Fruit fly (Drosophila melanogaster) whole organism, embryonic: ENCODE data around the gene CG3184.

ENCODE experiments used
- CG11695 ChIP-seq: fragments of 200-800 bp; sonication (Bioruptor generic); IDR thresholded peaks from 3 replicates; pipeline ENCODE4 v1.3.6; 2022; ENCODE audit warnings: missing biosample characterization, missing genetic modification characterization
- CG13123 ChIP-seq: fragments of 200-800 bp; sonication (Bioruptor generic); optimal IDR thresholded peaks from 2 replicates; lab custom pipeline; 2016; ENCODE audit warnings: missing biosample characterization, missing genetic modification characterization
- CG17359 ChIP-seq: fragments of 200-800 bp; sonication (Bioruptor generic); optimal IDR thresholded peaks from 3 replicates; lab custom pipeline; 2018; ENCODE audit warnings: missing biosample characterization, mild to moderate bottlenecking, missing genetic modification characterization, moderate library complexity
- CG2712 ChIP-seq: fragments of 200-800 bp; optimal IDR thresholded peaks from 3 replicates; lab custom pipeline; 2019; ENCODE audit warnings: missing biosample characterization, mild to moderate bottlenecking, missing genetic modification characterization, moderate library complexity
- Hmx ChIP-seq: fragments of 200-800 bp; sonication (Bioruptor generic); optimal IDR thresholded peaks from 2 replicates; lab custom pipeline; 2016; ENCODE audit warnings: missing biosample characterization, missing genetic modification characterization
- Sin3A ChIP-seq: fragments of >200 bp; optimal IDR thresholded peaks from 2 replicates; lab custom pipeline; 2018
- Sox100B ChIP-seq: fragments of 200-800 bp; sonication (Bioruptor generic); optimal IDR thresholded peaks from 3 replicates; lab custom pipeline; 2018; ENCODE audit warnings: missing biosample characterization, mild to moderate bottlenecking, missing genetic modification characterization
- al ChIP-seq: fragments of 200-800 bp; sonication (Bioruptor generic); IDR thresholded peaks from 2 replicates; pipeline ENCODE4 v1.3.6; 2022; ENCODE audit warnings: missing biosample characterization, missing genetic modification characterization
- cad ChIP-seq: fragments of >200 bp; optimal IDR thresholded peaks from 2 replicates; lab custom pipeline; 2017; ENCODE audit warnings: missing biosample characterization, missing genetic modification characterization
- so ChIP-seq: fragments of 200-800 bp; sonication (Bioruptor generic); IDR thresholded peaks from 3 replicates; pipeline ENCODE4 v1.3.6; 2022; ENCODE audit warnings: missing biosample characterization, missing genetic modification characterization
- stwl ChIP-seq: fragments of 200-800 bp; sonication (Bioruptor generic); optimal IDR thresholded peaks from 3 replicates; lab custom pipeline; 2018; ENCODE audit warnings: missing biosample characterization, mild to moderate bottlenecking, missing genetic modification characterization, moderate library complexity

dm6 chrX:6659919-6660318, 28.7 kb downstream of the CG3184 start:
- no peak for TF ChIP-seq al (GFP tag; lab: Robert Waterston, UW)
- no peak for TF ChIP-seq stwl (tag; lab: Kevin White, UChicago)
- TF ChIP-seq CG11695 (GFP tag; lab: Robert Waterston, UW), result no peak
- no peak for TF ChIP-seq CG2712 (tag; lab: Kevin White, UChicago)
- TF ChIP-seq CG13123 (GFP tag; lab: Kevin White, UChicago), result no peak
- no peak for TF ChIP-seq cad (GFP tag; lab: Kevin White, UChicago)
- TF ChIP-seq CG17359, result no peak
- no peak for TF ChIP-seq Sox100B (GFP tag; lab: Kevin White, UChicago)
- TF ChIP-seq so (GFP tag; lab: Robert Waterston, UW), result no peak
- TF ChIP-seq Hmx (GFP tag; lab: Kevin White, UChicago), result no peak
- no peak for TF ChIP-seq Sin3A (lab: Kevin White, UChicago)
